2 fruit fly cellular contexts compared by ENCODE assay signal in the genomic region with DNA sequence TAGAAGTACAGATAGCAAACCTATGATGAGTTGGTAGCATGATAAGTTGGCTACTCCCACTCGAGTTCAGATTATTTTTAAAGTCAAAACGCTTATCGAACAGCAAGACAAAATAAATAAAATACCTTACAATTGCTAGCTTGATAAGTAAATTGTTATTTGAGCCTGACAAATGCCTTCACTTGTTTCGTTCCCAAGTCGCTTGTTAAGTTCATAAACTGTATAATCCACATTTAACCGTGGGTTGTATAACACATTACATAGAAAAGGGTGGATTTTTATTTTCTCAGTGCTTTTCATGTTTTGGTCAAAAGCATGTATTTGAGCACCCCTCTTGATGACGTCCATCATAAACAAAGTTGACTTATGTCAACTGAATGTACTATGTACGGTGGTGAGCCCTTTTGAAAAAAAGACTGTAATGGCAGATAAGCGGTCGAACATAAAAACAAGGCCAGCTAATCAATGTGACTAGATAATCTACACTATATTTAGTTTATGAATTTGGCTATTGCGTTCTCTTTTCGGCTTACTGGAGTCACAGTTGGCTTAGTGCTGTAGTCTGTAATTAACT.
A peak's percentile ranks its signal among the peaks of the same experiment; 100 is the strongest.
TF ChIP-seq lines count a peak whose summit lies in the region.

No protein-coding gene starts in this region.

- TF ChIP-seq CTCF in whole organism, embryonic (GFP tag; optimal IDR thresholded peaks at IDR 0.05; lab: Kevin White, UChicago): no peak

TF ChIP-seq in whole organism, embryonic, 481 proteins besides CTCF, POLR2A, EP300 and RAD21:
- peak; percentile 30 for TF ChIP-seq sug (tag; optimal IDR thresholded peaks at IDR 0.05; lab: Kevin White, UChicago)
- peak; percentile 6 for TF ChIP-seq HHEX (GFP tag; optimal IDR thresholded peaks at IDR 0.05; lab: Kevin White, UChicago)
- no peak for TF ChIP-seq CG7786 (GFP tag; optimal IDR thresholded peaks at IDR 0.05; lab: Kevin White, UChicago)
- TF ChIP-seq exex (tag; optimal IDR thresholded peaks at IDR 0.05; lab: Kevin White, UChicago): peak; percentile 35
- TF ChIP-seq CG34376 (GFP tag; optimal IDR thresholded peaks at IDR 0.05; lab: Kevin White, UChicago): peak; percentile 27
- TF ChIP-seq mirr (GFP tag; optimal IDR thresholded peaks at IDR 0.05; lab: Kevin White, UChicago): peak; percentile 79
- TF ChIP-seq Pdp1 (GFP tag; optimal IDR thresholded peaks at IDR 0.05; lab: Kevin White, UChicago): peak in 1 of 2 experiments; percentile 87
- TF ChIP-seq GATAe (GFP tag; conservative IDR thresholded peaks at IDR 0.05; lab: Robert Waterston, UW): 0 out of 2 replicates have a peak, but pooled peaks have one; percentile 19
- TF ChIP-seq CG9797 (GFP tag; optimal IDR thresholded peaks at IDR 0.05; lab: Kevin White, UChicago): no peak
- TF ChIP-seq Antp (GFP tag; optimal IDR thresholded peaks at IDR 0.05; lab: Kevin White, UChicago): no peak
- TF ChIP-seq Ets65A (GFP tag; lab: Kevin White, UChicago): peak; percentile 56
- TF ChIP-seq HmgZ (tag; optimal IDR thresholded peaks at IDR 0.05; lab: Kevin White, UChicago): no peak
- TF ChIP-seq sisA (GFP tag; IDR thresholded peaks at IDR 0.05; lab: Robert Waterston, UW): no peak
- TF ChIP-seq Med (GFP tag; lab: Kevin White, UChicago): peak; percentile 4
- TF ChIP-seq CG8290 (GFP tag; optimal IDR thresholded peaks at IDR 0.05; lab: Kevin White, UChicago): no peak
- no peak for TF ChIP-seq CG8290 (tag; optimal IDR thresholded peaks at IDR 0.05; lab: Kevin White, UChicago)
- TF ChIP-seq schlank (tag; optimal IDR thresholded peaks at IDR 0.05; lab: Kevin White, UChicago): no peak
- TF ChIP-seq crol (GFP tag; IDR thresholded peaks at IDR 0.05; lab: Robert Waterston, UW): no peak
- TF ChIP-seq sd (tag; optimal IDR thresholded peaks at IDR 0.05; lab: Kevin White, UChicago): peak; percentile 18
- TF ChIP-seq CG4404 (GFP tag; IDR thresholded peaks at IDR 0.05; lab: Robert Waterston, UW): no peak
- peak; percentile 16 for TF ChIP-seq CG13296 (GFP tag; optimal IDR thresholded peaks at IDR 0.05; lab: Kevin White, UChicago)
- peak; percentile 8 for TF ChIP-seq lab (GFP tag; optimal IDR thresholded peaks at IDR 0.05; lab: Kevin White, UChicago)

TF ChIP-seq in whole organism, prepupa, 60 proteins besides CTCF, POLR2A, EP300 and RAD21:
- no peak for TF ChIP-seq CG3919 (GFP tag; optimal IDR thresholded peaks at IDR 0.05; lab: Kevin White, UChicago)
- peak; percentile 1 for TF ChIP-seq svp (GFP tag; lab: Kevin White, UChicago)
- TF ChIP-seq cyc (GFP tag; optimal IDR thresholded peaks at IDR 0.05; lab: Kevin White, UChicago): no peak
- TF ChIP-seq CG6808 (GFP tag; optimal IDR thresholded peaks at IDR 0.05; lab: Kevin White, UChicago): no peak
- TF ChIP-seq Eip78C (GFP tag; lab: Kevin White, UChicago): peak; percentile 57
- no peak for TF ChIP-seq CG9139 (GFP tag; optimal IDR thresholded peaks at IDR 0.05; lab: Kevin White, UChicago)
- no peak for TF ChIP-seq Hr38 (GFP tag; optimal IDR thresholded peaks at IDR 0.05; lab: Kevin White, UChicago)
- no peak for TF ChIP-seq Sox102F (GFP tag; optimal IDR thresholded peaks at IDR 0.05; lab: Kevin White, UChicago)
- TF ChIP-seq fkh (GFP tag; optimal IDR thresholded peaks at IDR 0.05; lab: Kevin White, UChicago): peak; percentile 0
